Worm (Caenorhabditis elegans) whole organism, L3 larva: Measurements from ENCODE around the gene Y25C1A.8.

Source experiments
- ama-1 ChIP-seq: fragments of 150-350 bp; optimal IDR thresholded peaks from 2 replicates; lab custom pipeline; 2018
- elt-1 ChIP-seq: fragments of 150-350 bp; optimal IDR thresholded peaks from 2 replicates; lab custom pipeline; 2014; ENCODE audit warnings: missing biosample characterization, missing genetic modification characterization
- elt-2 ChIP-seq: sonication (generic microtip); optimal IDR thresholded peaks from 2 replicates; lab custom pipeline; 2016; ENCODE audit warnings: missing genetic modification reagents, mild to moderate bottlenecking, missing genetic modification characterization, missing compliant biosample characterization
- elt-3 ChIP-seq, 3 experiments: fragments of 150-350 bp in 1 of 3; sonication (generic microtip) in 2 of 3; optimal IDR thresholded peaks; 2 replicates in 2 of 3; 4 replicates in 1 of 3; lab custom pipeline; 2014 to 2017; ENCODE audit warnings: missing biosample characterization in 3 of 3, missing genetic modification characterization in 3 of 3
- fkh-10 ChIP-seq: sonication (generic microtip); optimal IDR thresholded peaks from 2 replicates; lab custom pipeline; 2017; ENCODE audit warnings: missing biosample characterization, missing genetic modification reagents, missing genetic modification characterization
- jun-1 ChIP-seq: fragments of 150-350 bp; optimal IDR thresholded peaks from 2 replicates; lab custom pipeline; 2014; ENCODE audit warnings: missing biosample characterization, missing genetic modification reagents, missing genetic modification characterization
- lsy-12 ChIP-seq: sonication (generic microtip); optimal IDR thresholded peaks from 2 replicates; lab custom pipeline; 2016; ENCODE audit warnings: mild to moderate bottlenecking, missing genetic modification characterization, missing compliant biosample characterization
- mdl-1 ChIP-seq: fragments of 150-350 bp; optimal IDR thresholded peaks from 2 replicates; lab custom pipeline; 2014; ENCODE audit warnings: missing biosample characterization, missing genetic modification characterization
- nhr-23 ChIP-seq: fragments of 150-350 bp; optimal IDR thresholded peaks from 2 replicates; lab custom pipeline; 2014; ENCODE audit warnings: missing biosample characterization, missing genetic modification reagents, missing genetic modification characterization
- nhr-28 ChIP-seq: fragments of 150-350 bp; optimal IDR thresholded peaks from 2 replicates; lab custom pipeline; 2014; ENCODE audit warnings: missing biosample characterization, missing genetic modification characterization
- nhr-77 ChIP-seq: fragments of 150-350 bp; optimal IDR thresholded peaks from 2 replicates; lab custom pipeline; 2014; ENCODE audit warnings: missing biosample characterization, missing genetic modification characterization
- zag-1 ChIP-seq: fragments of 150-350 bp; optimal IDR thresholded peaks from 2 replicates; lab custom pipeline; 2014; ENCODE audit warnings: missing biosample characterization, missing genetic modification characterization
- ztf-11 ChIP-seq: fragments of 150-350 bp; optimal IDR thresholded peaks from 2 replicates; lab custom pipeline; 2014; ENCODE audit warnings: missing biosample characterization, missing genetic modification characterization

ce11 chrII:3064631-3065030 lies 12.1 kb downstream of the Y25C1A.8 start:
- TF ChIP-seq ztf-11 (no peak), elt-1 (tag; lab: Kevin White, UChicago) (no peak), ama-1 (no peak), nhr-23 (no peak), nhr-28 (tag; lab: Kevin White, UChicago) (no peak), nhr-77 (tag; lab: Kevin White, UChicago) (no peak), zag-1 (no peak), elt-2 (tag; lab: Kevin White, UChicago) (no peak), lsy-12 (tag; lab: Kevin White, UChicago) (no peak), mdl-1 (no peak), fkh-10 (no peak), elt-3 (tag; optimal IDR thresholded peaks at IDR 0.05; lab: Kevin White, UChicago) (no peak), jun-1 (tag; lab: Kevin White, UChicago) (no peak)
